Fruit fly (Drosophila melanogaster) S2 (cell line): ENCODE data around the gene Nhe1.

Source experiments
- CG8478 ChIP-seq: fragments of >200 bp; optimal IDR thresholded peaks from 2 replicates; lab custom pipeline; 2018
- CTCF ChIP-seq, 2 experiments: fragments of >200 bp; optimal IDR thresholded peaks; 2 replicates each; lab custom pipeline; 2018

dm6 chr2L:67279-67657 is 39.3 kb downstream of the Nhe1 start:
- TF ChIP-seq CTCF (optimal IDR thresholded peaks at IDR 0.05; lab: Kevin White, UChicago) (no peak), CG8478 (lab: Kevin White, UChicago) (no peak)
